Fruit fly (Drosophila melanogaster): ENCODE measurements around the gene CG3061.

Gene CG3061

dm6 chr3R:14017640-14018429 lies 14.3 kb upstream of the CG3061 start:
- peak in 1 of 2 experiments; percentile 66 for TF ChIP-seq salr (GFP tag; optimal IDR thresholded peaks at IDR 0.05)
- peak; percentile 0 for TF ChIP-seq Hr39 (GFP tag; optimal IDR thresholded peaks at IDR 0.05)
- peak; percentile 39 for TF ChIP-seq dac (GFP tag; optimal IDR thresholded peaks at IDR 0.05)
- TF ChIP-seq Gug (GFP tag; IDR thresholded peaks at IDR 0.05) = peak; percentile 38; the same call in 1 of the 2 replicates
- no peak for TF ChIP-seq CG3032 (tag; optimal IDR thresholded peaks at IDR 0.05)
- peak; percentile 46 for TF ChIP-seq CG11902 (GFP tag; optimal IDR thresholded peaks at IDR 0.05)
- TF ChIP-seq CG10669 (GFP tag; optimal IDR thresholded peaks at IDR 0.05) = no peak
- TF ChIP-seq pdm3 (GFP tag; optimal IDR thresholded peaks at IDR 0.05) = peak; percentile 39
- peak; percentile 22 for TF ChIP-seq CG16779 (tag; optimal IDR thresholded peaks at IDR 0.05)
- no peak; the same call in 2 of the 3 replicates for TF ChIP-seq eg (GFP tag; IDR thresholded peaks at IDR 0.05)
- peak; percentile 62 for TF ChIP-seq CG34406 (GFP tag; optimal IDR thresholded peaks at IDR 0.05)
- TF ChIP-seq CG8119 (GFP tag; IDR thresholded peaks at IDR 0.05) = no peak; the same call in 2 of the 3 replicates
- TF ChIP-seq ss (GFP tag; optimal IDR thresholded peaks at IDR 0.05) = peak; percentile 41 to 69
- no peak for TF ChIP-seq vri (GFP tag; optimal IDR thresholded peaks at IDR 0.05)
- peak; percentile 61 for TF ChIP-seq CG8632 (GFP tag; optimal IDR thresholded peaks at IDR 0.05)
- TF ChIP-seq Blimp-1 (GFP tag; optimal IDR thresholded peaks at IDR 0.05) = peak; percentile 93
- peak; percentile 44 for TF ChIP-seq CG10631 (GFP tag; optimal IDR thresholded peaks at IDR 0.05)
- TF ChIP-seq CG6792 (GFP tag; optimal IDR thresholded peaks at IDR 0.05) = peak; percentile 45
- TF ChIP-seq Eip75B (GFP tag; optimal IDR thresholded peaks at IDR 0.05) = peak; percentile 74
- TF ChIP-seq Hr4 (GFP tag; optimal IDR thresholded peaks at IDR 0.05) = peak; percentile 48
- peak; percentile 29 for TF ChIP-seq topi (GFP tag; optimal IDR thresholded peaks at IDR 0.05)
- TF ChIP-seq fd85E (GFP tag; optimal IDR thresholded peaks at IDR 0.05) = peak; percentile 32
- peak; percentile 3 for TF ChIP-seq CG9139 (GFP tag; optimal IDR thresholded peaks at IDR 0.05)
- peak; percentile 49 for TF ChIP-seq CG3919 (GFP tag; optimal IDR thresholded peaks at IDR 0.05)
- TF ChIP-seq svp (GFP tag) = peak; percentile 55
- TF ChIP-seq achi (GFP tag; optimal IDR thresholded peaks at IDR 0.05) = peak; percentile 68
- TF ChIP-seq CG11762 (GFP tag; optimal IDR thresholded peaks at IDR 0.05; ENCODE audit: insufficient read depth) = peak; percentile 24
- no peak for TF ChIP-seq CG1621 (tag; optimal IDR thresholded peaks at IDR 0.05)
- TF ChIP-seq Ets96B (tag; optimal IDR thresholded peaks at IDR 0.05) = peak; percentile 34
- no peak for TF ChIP-seq Hr38 (GFP tag; optimal IDR thresholded peaks at IDR 0.05)
- peak; percentile 53 for TF ChIP-seq CG15336 (GFP tag; IDR thresholded peaks at IDR 0.05)
- TF ChIP-seq acj6 (GFP tag; optimal IDR thresholded peaks at IDR 0.05) = peak; percentile 63
- no peak for TF ChIP-seq Met (GFP tag; optimal IDR thresholded peaks at IDR 0.05)
- no peak for TF ChIP-seq cyc (GFP tag; optimal IDR thresholded peaks at IDR 0.05)
- peak; percentile 16 for TF ChIP-seq dsx (GFP tag; optimal IDR thresholded peaks at IDR 0.05; ENCODE audit: poor library complexity, severe bottlenecking)
- TF ChIP-seq fkh (GFP tag; optimal IDR thresholded peaks at IDR 0.05) = peak; percentile 66
- peak; percentile 1 for TF ChIP-seq spab (GFP tag; optimal IDR thresholded peaks at IDR 0.05)
- peak; percentile 22 for TF ChIP-seq esn (GFP tag; optimal IDR thresholded peaks at IDR 0.05)
- TF ChIP-seq OdsH (GFP tag; optimal IDR thresholded peaks at IDR 0.05) = peak; percentile 56
- peak; percentile 32 for TF ChIP-seq Sox102F (GFP tag; optimal IDR thresholded peaks at IDR 0.05)
- peak; percentile 15 for TF ChIP-seq CG6808 (GFP tag; optimal IDR thresholded peaks at IDR 0.05)
- peak; percentile 49 for TF ChIP-seq CG6854 (GFP tag; optimal IDR thresholded peaks at IDR 0.05)
- peak; percentile 6 for TF ChIP-seq Lpt (GFP tag; optimal IDR thresholded peaks at IDR 0.05)
- no peak for TF ChIP-seq Sox14 (GFP tag; optimal IDR thresholded peaks at IDR 0.05)
- TF ChIP-seq fd59A (GFP tag; optimal IDR thresholded peaks at IDR 0.05) = no peak
- TF ChIP-seq Eip93F (GFP tag; optimal IDR thresholded peaks at IDR 0.05) = no peak
- no peak for TF ChIP-seq Smox (GFP tag; optimal IDR thresholded peaks at IDR 0.05)
- peak; percentile 84 for TF ChIP-seq CG32006 (GFP tag; optimal IDR thresholded peaks at IDR 0.05)
- TF ChIP-seq CG11294 (GFP tag; IDR thresholded peaks at IDR 0.05) = peak; percentile 47; the same call in 1 of the 2 replicates
- TF ChIP-seq CG6276 (GFP tag; optimal IDR thresholded peaks at IDR 0.05) = peak; percentile 48
